Worm (Caenorhabditis elegans): ENCODE measurements around the gene W09D6.5.

ce11 chrIII:11101246-11101645 is 13.0 kb downstream of the W09D6.5 start:
- TF ChIP-seq eyg-1 (tag; optimal IDR thresholded peaks at IDR 0.05) (no peak), ahr-1 (tag; optimal IDR thresholded peaks at IDR 0.05) (no peak), ceh-2 (tag; optimal IDR thresholded peaks at IDR 0.05) (no peak), elt-2 (tag; optimal IDR thresholded peaks at IDR 0.05) (no peak), gmeb-2 (tag; optimal IDR thresholded peaks at IDR 0.05) (no peak), ceh-22 (tag; optimal IDR thresholded peaks at IDR 0.05) (no peak)
